Worm (Caenorhabditis elegans): ENCODE results near the gene C30H6.5.

DNA sequence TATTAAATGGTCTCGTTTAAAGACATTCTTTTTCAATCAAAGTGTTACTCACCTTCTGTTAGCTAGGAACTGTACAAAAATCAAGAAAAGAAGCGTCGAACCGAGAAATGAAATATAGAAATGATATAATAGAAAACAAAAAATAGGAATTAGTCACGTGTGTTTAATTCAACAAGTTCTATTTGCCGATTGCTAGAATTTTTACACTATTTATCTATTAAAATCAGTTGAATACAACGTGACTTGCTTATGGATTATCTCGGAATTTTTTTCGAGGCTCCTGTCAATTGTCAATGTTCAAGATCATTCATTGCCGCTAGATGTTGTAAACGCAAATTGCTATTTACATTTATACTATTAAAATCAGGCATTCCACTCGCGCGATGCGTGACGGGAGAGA, 4.3 kb upstream of the C30H6.5 start, which contains the start of gene zipt-17:
- TF ChIP-seq ZK546.5 (tag; optimal IDR thresholded peaks at IDR 0.05), result no peak
- no peak for TF ChIP-seq lin-13 (GFP tag; optimal IDR thresholded peaks at IDR 0.05)
- no peak for TF ChIP-seq mdl-1 (tag; optimal IDR thresholded peaks at IDR 0.05)
- TF ChIP-seq unc-39 (tag; optimal IDR thresholded peaks at IDR 0.05), result no peak
- no peak for TF ChIP-seq F13H6.1 (tag; optimal IDR thresholded peaks at IDR 0.05)
- no peak for TF ChIP-seq zag-1 (tag; optimal IDR thresholded peaks at IDR 0.05)
- no peak for TF ChIP-seq alr-1 (tag; optimal IDR thresholded peaks at IDR 0.05)

All from whole organism, L2 larva.